Worm (Caenorhabditis elegans) whole organism, mixed stage, embryonic: ENCODE data around the gene alh-5.

Experiments
- blmp-1 ChIP-seq: fragments of 150-350 bp; optimal IDR thresholded peaks from 2 replicates; lab custom pipeline; 2014; ENCODE audit warnings: missing biosample characterization, missing genetic modification characterization
- ces-1 ChIP-seq: fragments of 150-350 bp; optimal IDR thresholded peaks from 2 replicates; lab custom pipeline; 2014; ENCODE audit warnings: missing biosample characterization, missing genetic modification reagents, missing genetic modification characterization
- cnd-1 ChIP-seq: fragments of 200-800 bp; sonication (Bioruptor generic); optimal IDR thresholded peaks from 2 replicates; lab custom pipeline; 2018; ENCODE audit warnings: mild to moderate bottlenecking, missing genetic modification characterization, missing compliant biosample characterization
- elt-3 ChIP-seq: fragments of 150-350 bp; optimal IDR thresholded peaks from 2 replicates; lab custom pipeline; 2014; ENCODE audit warnings: missing biosample characterization, missing genetic modification characterization
- lsy-2 ChIP-seq: fragments of 150-350 bp; optimal IDR thresholded peaks from 2 replicates; lab custom pipeline; 2014; ENCODE audit warnings: missing biosample characterization, missing genetic modification characterization
- mep-1 ChIP-seq: fragments of 150-350 bp; optimal IDR thresholded peaks from 2 replicates; lab custom pipeline; 2017; ENCODE audit warnings: missing biosample characterization, missing genetic modification reagents, missing genetic modification characterization, inconsistent platforms
- mls-2 ChIP-seq: sonication (generic microtip); optimal IDR thresholded peaks from 2 replicates; lab custom pipeline; 2016; ENCODE audit warnings: mild to moderate bottlenecking, missing genetic modification characterization, moderate library complexity, missing compliant biosample characterization
- nhr-12 ChIP-seq: fragments of 150-350 bp; optimal IDR thresholded peaks from 2 replicates; lab custom pipeline; 2014; ENCODE audit warnings: missing biosample characterization, missing genetic modification characterization
- nhr-237 ChIP-seq: fragments of 150-350 bp; optimal IDR thresholded peaks from 2 replicates; lab custom pipeline; 2014; ENCODE audit warnings: missing biosample characterization, missing genetic modification characterization
- snpc-4 ChIP-seq: fragments of 150-350 bp; optimal IDR thresholded peaks from 2 replicates; lab custom pipeline; 2014; ENCODE audit warnings: missing biosample characterization, missing genetic modification characterization
- unc-39 ChIP-seq: fragments of 150-350 bp; optimal IDR thresholded peaks from 2 replicates; lab custom pipeline; 2014; ENCODE audit warnings: missing biosample characterization, missing genetic modification characterization

DNA sequence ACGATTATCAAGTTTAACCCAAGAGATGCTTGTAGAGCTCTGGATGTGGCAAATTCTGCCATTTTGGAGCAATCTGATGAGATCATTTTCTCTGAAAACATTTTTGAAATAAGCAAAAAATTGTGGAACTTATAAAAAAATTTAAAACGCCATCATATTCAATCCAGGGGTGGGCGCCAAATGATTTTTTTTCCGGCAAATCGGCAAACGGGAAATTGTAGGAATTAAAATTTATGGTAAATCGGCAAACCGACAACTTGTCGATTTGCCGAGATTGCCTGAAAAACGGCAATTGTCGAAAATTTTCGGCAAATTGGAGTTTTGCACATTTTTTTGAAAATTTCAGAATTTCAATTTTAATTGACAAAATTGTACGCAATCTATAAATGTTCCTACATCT is 36.2 kb upstream of the alh-5 start, which contains the start of gene srab-23:
- TF ChIP-seq elt-3 (tag; lab: Kevin White, UChicago) = no peak
- no peak for TF ChIP-seq lsy-2 (tag; lab: Kevin White, UChicago)
- TF ChIP-seq nhr-237 (tag; lab: Kevin White, UChicago) = no peak
- no peak for TF ChIP-seq unc-39 (tag; lab: Kevin White, UChicago)
- TF ChIP-seq snpc-4 (tag; lab: Kevin White, UChicago) = no peak
- no peak for TF ChIP-seq mls-2
- TF ChIP-seq blmp-1 = no peak
- no peak for TF ChIP-seq cnd-1 (tag; lab: Kevin White, UChicago)
- TF ChIP-seq ces-1 (GFP tag; lab: Kevin White, UChicago) = no peak
- no peak for TF ChIP-seq mep-1 (tag; lab: Kevin White, UChicago)
- TF ChIP-seq nhr-12 (tag; lab: Kevin White, UChicago) = no peak
